Worm (Caenorhabditis elegans): ENCODE data around the gene rbx-1.

The rbx-1 gene

DNA sequence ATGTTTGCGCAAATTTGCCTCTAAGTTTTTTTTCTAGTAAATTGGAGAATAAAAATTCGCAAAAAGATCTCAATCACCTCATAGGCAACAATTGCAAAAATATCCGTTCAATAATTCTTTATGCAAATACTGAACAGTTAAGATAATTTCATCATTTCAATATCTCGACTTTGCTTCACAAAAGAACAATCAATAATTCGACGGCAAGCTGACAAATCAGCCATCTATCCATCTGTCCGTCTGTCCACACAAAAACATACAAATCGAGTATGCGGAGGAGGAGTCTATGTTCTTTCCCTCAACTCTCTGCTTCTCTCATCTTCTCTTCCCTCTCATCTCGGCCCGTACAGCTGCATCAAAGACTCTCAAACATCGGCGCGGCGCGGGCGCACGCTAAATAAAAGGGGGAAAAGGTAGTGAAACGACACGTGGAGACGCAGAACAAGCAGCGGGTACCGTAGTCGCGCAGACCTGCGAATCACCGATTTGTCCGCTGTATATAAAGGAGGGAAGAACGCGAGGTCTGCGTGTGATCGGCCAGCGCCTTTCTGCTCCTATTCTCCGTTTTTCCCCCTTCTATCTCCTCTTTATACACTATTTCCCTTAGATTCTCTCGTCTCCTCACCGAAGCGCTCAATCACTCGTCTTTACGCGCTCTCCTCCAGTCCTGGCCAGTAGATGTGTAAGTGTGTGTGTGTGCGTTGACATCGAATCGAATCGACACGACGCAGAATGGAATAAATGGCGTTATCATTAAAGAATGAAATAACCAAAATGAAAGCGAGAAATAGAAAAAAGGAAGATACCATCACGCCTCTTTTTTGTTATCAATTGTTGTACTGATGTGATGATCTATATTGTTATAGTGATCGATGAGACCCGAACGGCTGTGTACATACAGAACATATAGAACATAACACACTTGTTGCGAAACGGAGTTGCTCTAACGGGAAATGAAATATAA, 40.7 kb upstream of the rbx-1 start (continued):
- TF ChIP-seq let-607 (tag; optimal IDR thresholded peaks at IDR 0.05) = peak; percentile 93 to 95
- TF ChIP-seq mel-28 (tag; optimal IDR thresholded peaks at IDR 0.05; ENCODE audit: borderline replicate concordance) = peak; percentile 14
- no peak for TF ChIP-seq akir-1 (GFP tag; optimal IDR thresholded peaks at IDR 0.05)
- no peak for TF ChIP-seq T26A5.8 (tag; optimal IDR thresholded peaks at IDR 0.05)
- peak; percentile 78 for TF ChIP-seq B0035.1 (tag; optimal IDR thresholded peaks at IDR 0.05)
- peak; percentile 62 for TF ChIP-seq attf-3 (GFP tag; conservative IDR thresholded peaks at IDR 0.05)
- no peak for TF ChIP-seq tbx-9 (tag; optimal IDR thresholded peaks at IDR 0.05; ENCODE audit: borderline replicate concordance)
- TF ChIP-seq ztf-26 (tag; optimal IDR thresholded peaks at IDR 0.05) = peak; percentile 90
- TF ChIP-seq dpl-1 (GFP tag; optimal IDR thresholded peaks at IDR 0.05) = no peak
- no peak for TF ChIP-seq efl-1 (GFP tag; optimal IDR thresholded peaks at IDR 0.05)
- TF ChIP-seq madf-6 (GFP tag; IDR thresholded peaks at IDR 0.05) = peak; percentile 19
- peak; percentile 66 for TF ChIP-seq gei-17 (GFP tag; optimal IDR thresholded peaks at IDR 0.05)
- 0 out of 2 replicates have a peak, but pooled peaks have one; percentile 13 for TF ChIP-seq egl-18 (GFP tag; IDR thresholded peaks at IDR 0.05)
- peak; percentile 100 for TF ChIP-seq zfh-2 (GFP tag; conservative IDR thresholded peaks at IDR 0.05)
- TF ChIP-seq hrde-1 (tag; optimal IDR thresholded peaks at IDR 0.05; ENCODE audit: borderline replicate concordance) = no peak
- peak; percentile 77 for TF ChIP-seq tbp1 (GFP tag; optimal IDR thresholded peaks at IDR 0.05)
- peak; percentile 74; the same call in 1 of the 2 replicates for TF ChIP-seq sea-2 (GFP tag; IDR thresholded peaks at IDR 0.05)
- TF ChIP-seq tlf-1 (GFP tag; optimal IDR thresholded peaks at IDR 0.05) = peak; percentile 72
- TF ChIP-seq F57C9.4 (tag; optimal IDR thresholded peaks at IDR 0.05) = peak; percentile 33
- no peak for TF ChIP-seq cebp-1 (GFP tag; IDR thresholded peaks at IDR 0.05)
- TF ChIP-seq cebp-1 (tag; optimal IDR thresholded peaks at IDR 0.05) = peak; percentile 92
- peak; percentile 71; the same call in 1 of the 2 replicates for TF ChIP-seq lin-26 (GFP tag; IDR thresholded peaks at IDR 0.05)
- TF ChIP-seq F23B12.7 (tag; optimal IDR thresholded peaks at IDR 0.05; ENCODE audit: insufficient read depth) = no peak
- no peak for TF ChIP-seq hlh-26 (GFP tag; conservative IDR thresholded peaks at IDR 0.05)
- no peak for TF ChIP-seq aptf-3 (GFP tag; IDR thresholded peaks at IDR 0.05)
- TF ChIP-seq Y79H2A.3 (GFP tag; conservative IDR thresholded peaks at IDR 0.05) = no peak
- peak; percentile 39 for TF ChIP-seq T07F8.4 (tag; optimal IDR thresholded peaks at IDR 0.05)
- peak; percentile 32 for TF ChIP-seq unc-62 (GFP tag; optimal IDR thresholded peaks at IDR 0.05)
- TF ChIP-seq rec-8 (tag; optimal IDR thresholded peaks at IDR 0.05) = peak in 1 of 2 experiments; percentile 2
- TF ChIP-seq lsl-1 (GFP tag; optimal IDR thresholded peaks at IDR 0.05) = no peak
- TF ChIP-seq Y95B8A.8 (GFP tag; IDR thresholded peaks at IDR 0.05) = 0 out of 2 replicates have a peak, but pooled peaks have one; percentile 33
- peak; percentile 92 for TF ChIP-seq dox-1 (GFP tag; IDR thresholded peaks at IDR 0.05)
- TF ChIP-seq Y67H2A.10 (GFP tag; conservative IDR thresholded peaks at IDR 0.05) = peak; percentile 55
- peak; percentile 82 for TF ChIP-seq somi-1 (GFP tag; optimal IDR thresholded peaks at IDR 0.05)
- peak; percentile 59 for TF ChIP-seq athp-1 (tag; optimal IDR thresholded peaks at IDR 0.05)
- no peak for TF ChIP-seq madf-3 (GFP tag; IDR thresholded peaks at IDR 0.05)
- 0 out of 2 replicates have a peak, but pooled peaks have one; percentile 46 for TF ChIP-seq ztf-25 (GFP tag; IDR thresholded peaks at IDR 0.05)
- no peak for TF ChIP-seq D2030.7 (GFP tag; IDR thresholded peaks at IDR 0.05)
- TF ChIP-seq hmg-20 (GFP tag; IDR thresholded peaks at IDR 0.05) = no peak
- peak; percentile 32; the same call in 1 of the 2 replicates for TF ChIP-seq B0019.2 (GFP tag; conservative IDR thresholded peaks at IDR 0.05)
- no peak for TF ChIP-seq hsf-1 (GFP tag; IDR thresholded peaks at IDR 0.05)
- peak in 1 of 3 experiments; percentile 64 for TF ChIP-seq lin-35 (GFP tag; optimal IDR thresholded peaks at IDR 0.05)
- TF ChIP-seq ceh-100 (GFP tag; IDR thresholded peaks at IDR 0.05) = peak; percentile 33; the same call in 1 of the 2 replicates
- TF ChIP-seq F10E7.11 (tag; optimal IDR thresholded peaks at IDR 0.05) = no peak
- peak; percentile 84 for TF ChIP-seq mcd-1 (GFP tag; IDR thresholded peaks at IDR 0.05)

Measured in whole organism, young adult.